Worm (Caenorhabditis elegans) whole organism, mixed stage, embryonic: ENCODE data around the gene elo-2.
A peak's percentile ranks its signal among the peaks of the same experiment; 100 is the strongest.

Experiments used
- bed-3 ChIP-seq: fragments of 200-800 bp; sonication (Bioruptor generic); optimal IDR thresholded peaks from 3 replicates; lab custom pipeline; 2018; ENCODE audit warnings: mild to moderate bottlenecking, missing genetic modification characterization, moderate library complexity, missing compliant biosample characterization
- blmp-1 ChIP-seq: fragments of 150-350 bp; optimal IDR thresholded peaks from 2 replicates; lab custom pipeline; 2014; ENCODE audit warnings: missing biosample characterization, missing genetic modification characterization
- ceh-39 ChIP-seq: fragments of 150-350 bp; optimal IDR thresholded peaks from 2 replicates; lab custom pipeline; 2014; ENCODE audit warnings: missing biosample characterization, missing genetic modification characterization
- ceh-43 ChIP-seq: fragments of 200-800 bp; sonication (Bioruptor generic); optimal IDR thresholded peaks from 2 replicates; lab custom pipeline; 2018; ENCODE audit warnings: mild to moderate bottlenecking, missing genetic modification characterization, moderate library complexity, missing compliant biosample characterization
- ceh-83 ChIP-seq: fragments of 200-800 bp; sonication (Bioruptor generic); optimal IDR thresholded peaks from 2 replicates; lab custom pipeline; 2018; ENCODE audit warnings: mild to moderate bottlenecking, missing genetic modification characterization, missing compliant biosample characterization
- ces-1 ChIP-seq: fragments of 150-350 bp; optimal IDR thresholded peaks from 2 replicates; lab custom pipeline; 2014; ENCODE audit warnings: missing biosample characterization, missing genetic modification reagents, missing genetic modification characterization
- cnd-1 ChIP-seq: fragments of 200-800 bp; sonication (Bioruptor generic); optimal IDR thresholded peaks from 2 replicates; lab custom pipeline; 2018; ENCODE audit warnings: mild to moderate bottlenecking, missing genetic modification characterization, missing compliant biosample characterization
- drap-1 ChIP-seq: fragments of 200-800 bp; sonication (Bioruptor generic); optimal IDR thresholded peaks from 3 replicates; lab custom pipeline; 2018; ENCODE audit warnings: mild to moderate bottlenecking, missing genetic modification characterization, missing compliant biosample characterization
- elt-1 ChIP-seq: sonication (generic microtip); optimal IDR thresholded peaks from 2 replicates; lab custom pipeline; 2017; ENCODE audit warnings: missing genetic modification characterization, mild to moderate bottlenecking, missing compliant biosample characterization, antibody characterized with exemption, moderate library complexity, borderline replicate concordance; ENCODE audit not compliant: insufficient read depth
- elt-3 ChIP-seq: fragments of 150-350 bp; optimal IDR thresholded peaks from 2 replicates; lab custom pipeline; 2014; ENCODE audit warnings: missing biosample characterization, missing genetic modification characterization
- ham-2 ChIP-seq: fragments of 200-800 bp; sonication (Bioruptor generic); optimal IDR thresholded peaks from 2 replicates; lab custom pipeline; 2018; ENCODE audit warnings: mild to moderate bottlenecking, missing genetic modification characterization, missing compliant biosample characterization
- hlh-1 ChIP-seq: fragments of 150-350 bp; optimal IDR thresholded peaks from 2 replicates; lab custom pipeline; 2014; ENCODE audit warnings: missing biosample characterization, missing genetic modification reagents, missing genetic modification characterization
- lin-13 ChIP-seq: fragments of 150-350 bp; optimal IDR thresholded peaks from 2 replicates; lab custom pipeline; 2014; ENCODE audit warnings: missing biosample characterization, missing genetic modification characterization
- lin-32 ChIP-seq: fragments of 200-800 bp; sonication (Bioruptor generic); optimal IDR thresholded peaks from 2 replicates; lab custom pipeline; 2018; ENCODE audit warnings: mild to moderate bottlenecking, missing genetic modification characterization, missing compliant biosample characterization
- lsy-2 ChIP-seq: fragments of 150-350 bp; optimal IDR thresholded peaks from 2 replicates; lab custom pipeline; 2014; ENCODE audit warnings: missing biosample characterization, missing genetic modification characterization
- mab-5 ChIP-seq: fragments of 150-350 bp; optimal IDR thresholded peaks from 2 replicates; lab custom pipeline; 2014; ENCODE audit warnings: missing biosample characterization, missing genetic modification characterization
- mep-1 ChIP-seq: fragments of 150-350 bp; optimal IDR thresholded peaks from 2 replicates; lab custom pipeline; 2017; ENCODE audit warnings: missing biosample characterization, missing genetic modification reagents, missing genetic modification characterization, inconsistent platforms
- mls-2 ChIP-seq: sonication (generic microtip); optimal IDR thresholded peaks from 2 replicates; lab custom pipeline; 2016; ENCODE audit warnings: mild to moderate bottlenecking, missing genetic modification characterization, moderate library complexity, missing compliant biosample characterization
- nhr-12 ChIP-seq: fragments of 150-350 bp; optimal IDR thresholded peaks from 2 replicates; lab custom pipeline; 2014; ENCODE audit warnings: missing biosample characterization, missing genetic modification characterization
- nhr-2 ChIP-seq: fragments of 150-350 bp; optimal IDR thresholded peaks from 2 replicates; lab custom pipeline; 2014; ENCODE audit warnings: missing biosample characterization, missing genetic modification characterization
- nhr-28 ChIP-seq: fragments of 150-350 bp; optimal IDR thresholded peaks from 2 replicates; lab custom pipeline; 2014; ENCODE audit warnings: missing biosample characterization, missing genetic modification characterization
- pha-4 ChIP-seq: fragments of 150-350 bp; optimal IDR thresholded peaks from 2 replicates; lab custom pipeline; 2018; ENCODE audit warnings: missing biosample characterization, missing genetic modification reagents, missing genetic modification characterization
- sem-2 ChIP-seq: fragments of 200-800 bp; sonication (Bioruptor generic); optimal IDR thresholded peaks from 2 replicates; lab custom pipeline; 2018; ENCODE audit warnings: mild to moderate bottlenecking, missing genetic modification characterization, missing compliant biosample characterization
- snpc-4 ChIP-seq: fragments of 150-350 bp; optimal IDR thresholded peaks from 2 replicates; lab custom pipeline; 2014; ENCODE audit warnings: missing biosample characterization, missing genetic modification characterization
- sptf-1 ChIP-seq: sonication (generic microtip); optimal IDR thresholded peaks from 2 replicates; lab custom pipeline; 2017; ENCODE audit warnings: mild to moderate bottlenecking, missing genetic modification characterization, moderate library complexity, missing compliant biosample characterization
- tbx-8 ChIP-seq: fragments of 200-800 bp; sonication (Bioruptor generic); optimal IDR thresholded peaks from 2 replicates; lab custom pipeline; 2018; ENCODE audit warnings: mild to moderate bottlenecking, missing genetic modification characterization, moderate library complexity, missing compliant biosample characterization
- unc-120 ChIP-seq: sonication (generic microtip); optimal IDR thresholded peaks from 2 replicates; lab custom pipeline; 2017; ENCODE audit warnings: missing genetic modification characterization, missing compliant biosample characterization; ENCODE audit not compliant: poor library complexity, severe bottlenecking
- unc-39 ChIP-seq: fragments of 150-350 bp; optimal IDR thresholded peaks from 2 replicates; lab custom pipeline; 2014; ENCODE audit warnings: missing biosample characterization, missing genetic modification characterization
- zip-8 ChIP-seq: fragments of 150-350 bp; optimal IDR thresholded peaks from 2 replicates; lab custom pipeline; 2014; ENCODE audit warnings: missing biosample characterization, missing genetic modification characterization
- ztf-11 ChIP-seq: fragments of 150-350 bp; optimal IDR thresholded peaks from 2 replicates; lab custom pipeline; 2014; ENCODE audit warnings: missing biosample characterization, missing genetic modification characterization

The elo-2 gene

ce11 chrIV:17461222-17461707, 5.9 kb downstream of the elo-2 start, which contains the start of gene rif-1.1:
rif-1.1 (minus strand) TSS chrIV:17461272.
- TF ChIP-seq sem-2 (GFP tag; lab: Kevin White, UChicago) (no peak), ceh-43 (GFP tag; lab: Kevin White, UChicago) (no peak), nhr-12 (tag; lab: Kevin White, UChicago) (no peak), blmp-1 (tag; lab: Kevin White, UChicago) (no peak), nhr-2 (tag; lab: Kevin White, UChicago) (no peak), ceh-83 (GFP tag; lab: Kevin White, UChicago) (no peak), hlh-1 (no peak), mep-1 (tag; lab: Kevin White, UChicago) (peak; percentile 11), ceh-39 (tag; lab: Kevin White, UChicago) (no peak), unc-120 (tag; lab: Kevin White, UChicago) (no peak), mls-2 (peak; percentile 29), sptf-1 (tag; lab: Kevin White, UChicago) (no peak), zip-8 (no peak), pha-4 (tag; lab: Kevin White, UChicago) (peak; percentile 10), elt-1 (tag; lab: Kevin White, UChicago) (no peak), ham-2 (no peak), ztf-11 (tag; lab: Kevin White, UChicago) (no peak), drap-1 (GFP tag; lab: Kevin White, UChicago) (peak; percentile 24), unc-39 (tag; lab: Kevin White, UChicago) (no peak), elt-3 (tag; lab: Kevin White, UChicago) (no peak), nhr-28 (tag; lab: Kevin White, UChicago) (no peak), lin-13 (tag; lab: Kevin White, UChicago) (no peak), lsy-2 (peak; percentile 82), ces-1 (GFP tag; lab: Kevin White, UChicago) (peak; percentile 6)

DNA sequence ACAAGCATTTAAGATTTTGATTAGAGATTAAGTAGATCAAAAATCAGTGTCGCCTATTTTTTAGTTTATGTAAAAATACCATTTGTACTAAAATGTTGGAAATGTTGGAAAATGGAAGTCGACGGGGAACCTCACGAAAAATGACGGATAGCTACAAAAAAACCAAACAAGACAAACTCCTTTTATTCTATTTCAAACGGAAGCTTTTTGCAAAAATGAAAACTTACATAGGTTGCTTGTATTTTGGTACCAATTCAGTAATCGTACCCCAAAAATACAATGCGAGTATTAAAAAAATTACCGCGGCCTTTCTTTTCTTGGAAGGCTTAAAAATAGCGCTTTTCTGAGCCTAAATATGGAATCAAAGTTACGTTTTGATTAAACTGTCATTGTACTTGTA, 13.2 kb downstream of the elo-2 start:
- no peak for TF ChIP-seq ztf-11 (tag; lab: Kevin White, UChicago)
- TF ChIP-seq nhr-2 (tag; lab: Kevin White, UChicago): no peak
- TF ChIP-seq cnd-1: no peak
- TF ChIP-seq ham-2: no peak
- TF ChIP-seq mls-2: no peak
- TF ChIP-seq, all 35 proteins: peak for 0

ce11 chrIV:17453200-17453599, 14.0 kb downstream of the elo-2 start:
- TF ChIP-seq ham-2 (peak; percentile 37), blmp-1 (tag; lab: Kevin White, UChicago) (peak; percentile 1), elt-3 (tag; lab: Kevin White, UChicago) (no peak)

DNA sequence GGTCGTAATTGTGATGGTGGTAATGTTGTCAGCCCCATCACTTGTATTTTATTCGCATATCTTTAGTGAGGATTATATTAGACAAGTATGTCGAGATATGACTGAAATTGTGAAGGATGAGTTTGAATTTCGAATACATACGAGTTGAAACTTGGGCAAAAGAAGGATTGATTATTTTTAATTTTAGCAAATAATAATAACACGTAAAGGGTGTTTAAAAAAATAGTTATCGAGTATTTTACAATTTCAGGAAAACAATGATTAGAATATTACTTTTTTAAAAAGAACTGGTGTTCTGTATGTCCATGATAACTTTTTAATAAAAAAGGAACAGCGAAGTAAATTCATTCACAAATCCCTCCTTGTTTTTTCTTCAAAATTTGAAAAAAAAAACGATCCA, 16.8 kb downstream of the elo-2 start, which contains the start of gene F11E6.8:
F11E6.8 (minus strand) TSS at position 101 of the 400 bp plus-strand sequence.
- TF ChIP-seq nhr-28 (tag; lab: Kevin White, UChicago) (no peak), unc-39 (tag; lab: Kevin White, UChicago) (no peak), tbx-8 (GFP tag; lab: Kevin White, UChicago) (no peak), bed-3 (no peak), mab-5 (no peak), ceh-83 (GFP tag; lab: Kevin White, UChicago) (no peak), lsy-2 (no peak), mls-2 (no peak), ztf-11 (tag; lab: Kevin White, UChicago) (no peak), nhr-2 (tag; lab: Kevin White, UChicago) (no peak), nhr-12 (tag; lab: Kevin White, UChicago) (no peak), ceh-39 (tag; lab: Kevin White, UChicago) (no peak), lin-13 (tag; lab: Kevin White, UChicago) (no peak), pha-4 (tag; lab: Kevin White, UChicago) (no peak), snpc-4 (tag; lab: Kevin White, UChicago) (no peak)

DNA sequence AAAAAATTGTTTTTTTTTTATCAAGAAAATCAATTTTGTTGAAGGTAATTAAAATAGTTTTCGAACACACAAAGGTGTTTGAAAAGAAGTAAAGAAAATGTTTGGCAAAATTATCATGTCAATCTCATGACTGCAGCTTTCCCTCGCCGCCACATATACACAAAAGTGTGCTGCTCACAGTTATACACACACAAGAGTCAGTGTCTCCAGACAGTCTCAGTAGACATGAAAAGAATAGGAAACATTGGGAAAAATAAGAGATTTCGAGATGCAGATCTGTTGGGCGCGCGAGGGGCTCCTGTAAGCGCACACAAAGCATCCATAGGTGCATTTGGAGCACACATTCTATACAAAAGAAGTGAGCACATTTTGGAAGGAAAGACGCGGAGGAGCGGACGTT, 18.9 kb downstream of the elo-2 start:
- TF ChIP-seq nhr-28 (tag; lab: Kevin White, UChicago): no peak
- no peak for TF ChIP-seq mep-1 (tag; lab: Kevin White, UChicago)
- no peak for TF ChIP-seq lin-32
